Fruit fly (Drosophila melanogaster) whole organism, adult: ENCODE results near the gene CG33947.

Experiments
- CG11617 ChIP-seq: fragments of 200-800 bp; sonication (Bioruptor generic); optimal IDR thresholded peaks from 2 replicates; lab custom pipeline; 2017; ENCODE audit warnings: mild to moderate bottlenecking, missing biosample characterization, missing genetic modification reagents, missing genetic modification characterization
- CG12768 ChIP-seq: fragments of 200-800 bp; sonication (Bioruptor generic); optimal IDR thresholded peaks from 2 replicates; lab custom pipeline; 2017; ENCODE audit warnings: missing biosample characterization, missing genetic modification characterization, mild to moderate bottlenecking, moderate library complexity, missing genetic modification reagents
- CG1620 ChIP-seq: fragments of 200-800 bp; sonication (Bioruptor generic); optimal IDR thresholded peaks from 2 replicates; lab custom pipeline; 2016; ENCODE audit warnings: missing biosample characterization, missing genetic modification characterization
- CG33017 ChIP-seq: fragments of 200-800 bp; sonication (Bioruptor generic); optimal IDR thresholded peaks from 2 replicates; lab custom pipeline; 2018; ENCODE audit warnings: missing biosample characterization, mild to moderate bottlenecking, missing genetic modification characterization, moderate library complexity
- CG5204 ChIP-seq: fragments of 200-800 bp; sonication (Bioruptor generic); optimal IDR thresholded peaks from 2 replicates; lab custom pipeline; 2016; ENCODE audit warnings: missing biosample characterization, missing genetic modification characterization
- CG7045 ChIP-seq: fragments of 200-800 bp; sonication (Bioruptor generic); optimal IDR thresholded peaks from 2 replicates; lab custom pipeline; 2017; ENCODE audit warnings: missing biosample characterization, mild to moderate bottlenecking, missing genetic modification characterization
- Clk ChIP-seq: fragments of 200-800 bp; sonication (Bioruptor generic); optimal IDR thresholded peaks from 2 replicates; lab custom pipeline; 2017; ENCODE audit warnings: missing biosample characterization, missing genetic modification characterization
- Crg-1 ChIP-seq: fragments of 200-800 bp; sonication (Bioruptor generic); optimal IDR thresholded peaks from 2 replicates; lab custom pipeline; 2016; ENCODE audit warnings: missing biosample characterization, missing genetic modification characterization
- Hr96 ChIP-seq: fragments of 200-800 bp; sonication (Bioruptor generic); optimal IDR thresholded peaks from 2 replicates; lab custom pipeline; 2016; ENCODE audit warnings: missing biosample characterization, missing genetic modification characterization
- Mnt ChIP-seq: fragments of 200-800 bp; sonication (Bioruptor generic); optimal IDR thresholded peaks from 2 replicates; lab custom pipeline; 2016; ENCODE audit warnings: missing biosample characterization, mild to moderate bottlenecking, missing genetic modification characterization
- cnc ChIP-seq, 2 experiments: fragments of >200 bp; optimal IDR thresholded peaks; 2 replicates each; lab custom pipeline; 2017
- kay ChIP-seq: fragments of 200-800 bp; sonication (Bioruptor generic); peaks from one replicate; lab custom pipeline; 2016; ENCODE audit warnings: missing biosample characterization, missing genetic modification characterization, borderline replicate concordance
- pad ChIP-seq: fragments of 200-800 bp; sonication (Bioruptor generic); optimal IDR thresholded peaks from 3 replicates; lab custom pipeline; 2017; ENCODE audit warnings: missing biosample characterization, missing genetic modification characterization, mild to moderate bottlenecking, moderate library complexity, missing genetic modification reagents

DNA sequence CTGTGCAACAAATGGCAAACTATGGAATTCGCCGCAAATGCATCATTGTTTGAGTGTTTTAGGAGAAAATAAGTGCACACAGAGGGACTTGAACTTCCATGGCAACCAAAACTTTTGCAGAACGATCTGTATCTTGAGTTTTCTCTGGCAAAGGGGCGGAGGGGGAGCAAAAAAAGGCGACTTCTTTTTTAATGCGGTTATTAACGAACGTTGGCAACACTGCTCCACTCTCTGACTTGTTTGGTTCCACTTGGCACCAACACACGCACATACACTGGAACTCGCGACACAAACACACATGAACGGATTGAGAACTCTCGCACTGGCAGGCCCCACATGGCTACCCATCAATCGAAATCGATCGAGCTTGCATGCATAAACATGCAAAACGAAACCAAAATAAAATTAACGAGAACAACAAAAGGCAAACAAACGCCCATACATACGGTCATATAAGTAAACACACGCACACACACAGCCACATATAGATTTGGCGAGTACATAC is 23.2 kb downstream of the CG33947 start:
- TF ChIP-seq kay (GFP tag; lab: Kevin White, UChicago), result no peak
- TF ChIP-seq CG12768, result peak; percentile 15
- TF ChIP-seq CG11617 (GFP tag; lab: Kevin White, UChicago), result no peak
- TF ChIP-seq pad (GFP tag; lab: Kevin White, UChicago), result peak; percentile 10
- no peak for TF ChIP-seq CG33017 (tag; lab: Kevin White, UChicago)
- TF ChIP-seq cnc (optimal IDR thresholded peaks at IDR 0.05; lab: Kevin White, UChicago), result no peak
- TF ChIP-seq Hr96 (GFP tag; lab: Kevin White, UChicago), result no peak
- TF ChIP-seq Crg-1 (GFP tag; lab: Kevin White, UChicago), result peak; percentile 56
- no peak for TF ChIP-seq Clk (GFP tag; lab: Kevin White, UChicago)
- TF ChIP-seq CG5204 (GFP tag; lab: Kevin White, UChicago), result no peak
- peak; percentile 7 for TF ChIP-seq Mnt (GFP tag; lab: Kevin White, UChicago)
- TF ChIP-seq CG1620 (GFP tag; lab: Kevin White, UChicago), result peak; percentile 20
- peak; percentile 1 for TF ChIP-seq CG7045 (GFP tag; lab: Kevin White, UChicago)
